Worm (Caenorhabditis elegans) whole organism, L4 larva: ENCODE results near the gene C26E1.2.

Experiments
- F10B5.3 ChIP-seq: sonication (generic microtip); optimal IDR thresholded peaks from 2 replicates; lab custom pipeline; 2016; ENCODE audit warnings: mild to moderate bottlenecking, missing genetic modification characterization, missing compliant biosample characterization
- F26F4.8 ChIP-seq: fragments of 200-800 bp; sonication (Bioruptor generic); conservative IDR thresholded peaks from 2 replicates; pipeline ENCODE4 v1.3.6; 2022; ENCODE audit warnings: missing genetic modification characterization, missing compliant biosample characterization
- F44E2.7 ChIP-seq: fragments of 200-800 bp; sonication (Bioruptor generic); IDR thresholded peaks from 2 replicates; pipeline ENCODE4 v2.1.2; 2022; ENCODE audit warnings: missing genetic modification characterization, missing compliant biosample characterization
- R02D3.7 ChIP-seq: fragments of 150-350 bp; sonication (generic microtip); optimal IDR thresholded peaks from 3 replicates; lab custom pipeline; 2014; ENCODE audit warnings: missing biosample characterization, missing genetic modification characterization
- Y48G9A.11 ChIP-seq: fragments of 200-800 bp; sonication (Bioruptor generic); IDR thresholded peaks from 2 replicates; pipeline ENCODE4 v1.3.6; 2022; ENCODE audit warnings: missing genetic modification reagents, missing genetic modification characterization, missing compliant biosample characterization
- arid-1 ChIP-seq: fragments of 200-800 bp; sonication (Bioruptor generic); conservative IDR thresholded peaks from 2 replicates; pipeline ENCODE4 v1.3.6; 2022; ENCODE audit warnings: missing genetic modification reagents, missing genetic modification characterization, missing compliant biosample characterization
- ceh-20 ChIP-seq: fragments of 200-800 bp; sonication (Bioruptor generic); IDR thresholded peaks from 2 replicates; pipeline ENCODE4 v1.3.6; 2022; ENCODE audit warnings: missing genetic modification reagents, missing genetic modification characterization, missing compliant biosample characterization
- ceh-44 ChIP-seq: fragments of 200-800 bp; sonication (Bioruptor generic); IDR thresholded peaks from 2 replicates; pipeline ENCODE4 v1.3.6; 2022; ENCODE audit warnings: missing genetic modification reagents, missing genetic modification characterization, missing compliant biosample characterization
- cey-2 ChIP-seq: sonication (generic microtip); optimal IDR thresholded peaks from 3 replicates; lab custom pipeline; 2017; ENCODE audit warnings: missing genetic modification characterization, mild to moderate bottlenecking, missing compliant biosample characterization, antibody characterized with exemption, borderline replicate concordance; ENCODE audit not compliant: insufficient read depth
- daf-12 ChIP-seq: fragments of 150-350 bp; optimal IDR thresholded peaks from 2 replicates; lab custom pipeline; 2014; ENCODE audit warnings: missing biosample characterization, missing genetic modification reagents, missing genetic modification characterization
- daf-16 ChIP-seq, 3 experiments: sonication (generic microtip); optimal IDR thresholded peaks; 2 replicates each; lab custom pipeline; 2016 to 2017; ENCODE audit warnings: missing genetic modification characterization in 3 of 3, missing genetic modification reagents in 3 of 3, mild to moderate bottlenecking in 2 of 3, missing compliant biosample characterization in 2 of 3, missing biosample characterization in 1 of 3, moderate library complexity in 1 of 3
- daf-19 ChIP-seq: fragments of 200-800 bp; sonication (Bioruptor generic); conservative IDR thresholded peaks from 2 replicates; pipeline ENCODE4 v1.3.6; 2022; ENCODE audit warnings: missing genetic modification characterization, missing compliant biosample characterization
- daf-8 ChIP-seq: fragments of 200-800 bp; sonication (Bioruptor generic); IDR thresholded peaks from 2 replicates; pipeline ENCODE4 v1.3.6; 2022; ENCODE audit warnings: missing genetic modification characterization, missing compliant biosample characterization
- dmd-6 ChIP-seq: fragments of 200-800 bp; sonication (Bioruptor generic); IDR thresholded peaks from 2 replicates; pipeline ENCODE4 v1.3.6; 2022; ENCODE audit warnings: missing genetic modification reagents, missing genetic modification characterization, missing compliant biosample characterization
- dve-1 ChIP-seq: sonication (generic microtip); optimal IDR thresholded peaks from 2 replicates; lab custom pipeline; 2017; ENCODE audit warnings: antibody characterized with exemption, mild to moderate bottlenecking, missing genetic modification characterization, missing compliant biosample characterization; ENCODE audit not compliant: insufficient read depth
- egl-27 ChIP-seq: sonication (generic microtip); optimal IDR thresholded peaks from 3 replicates; lab custom pipeline; 2017; ENCODE audit warnings: missing biosample characterization, missing genetic modification reagents, missing genetic modification characterization
- egl-43 ChIP-seq: fragments of 200-800 bp; sonication (Bioruptor generic); IDR thresholded peaks from 2 replicates; pipeline ENCODE4 v1.3.6; 2022; ENCODE audit warnings: missing genetic modification reagents, missing genetic modification characterization, missing compliant biosample characterization
- fos-1 ChIP-seq: fragments of 150-350 bp; optimal IDR thresholded peaks from 2 replicates; lab custom pipeline; 2014; ENCODE audit warnings: missing biosample characterization, missing genetic modification characterization
- gei-8 ChIP-seq: fragments of 200-800 bp; sonication (Bioruptor generic); optimal IDR thresholded peaks from 2 replicates; lab custom pipeline; 2018; ENCODE audit warnings: mild to moderate bottlenecking, missing genetic modification characterization, missing compliant biosample characterization
- hif-1 ChIP-seq, 2 experiments: sonication (generic microtip); optimal IDR thresholded peaks; 2 replicates each; lab custom pipeline; 2016 to 2017; ENCODE audit warnings: missing compliant biosample characterization in 2 of 2, missing genetic modification characterization in 2 of 2, missing genetic modification reagents in 2 of 2, missing genotype in 2 of 2, mild to moderate bottlenecking in 1 of 2
- hlh-30 ChIP-seq: sonication (generic microtip); optimal IDR thresholded peaks from 2 replicates; lab custom pipeline; 2017; ENCODE audit warnings: antibody characterized with exemption, mild to moderate bottlenecking, missing genetic modification characterization, missing compliant biosample characterization; ENCODE audit not compliant: insufficient read depth
- hmg-1.1 ChIP-seq: fragments of 200-800 bp; sonication (Bioruptor generic); IDR thresholded peaks from 2 replicates; pipeline ENCODE4 v1.3.6; 2022; ENCODE audit warnings: missing genetic modification reagents, missing genetic modification characterization, missing compliant biosample characterization
- lin-38 ChIP-seq: fragments of 200-800 bp; sonication (Bioruptor generic); IDR thresholded peaks from 2 replicates; pipeline ENCODE4 v1.3.6; 2022; ENCODE audit warnings: missing genetic modification reagents, missing genetic modification characterization, missing compliant biosample characterization
- lir-3 ChIP-seq: sonication (generic microtip); optimal IDR thresholded peaks from 2 replicates; lab custom pipeline; 2016; ENCODE audit warnings: mild to moderate bottlenecking, missing genetic modification characterization, missing compliant biosample characterization
- mdl-1 ChIP-seq, 2 experiments: fragments of 150-350 bp in 1 of 2; sonication (generic microtip) in 1 of 2; optimal IDR thresholded peaks; 2 replicates each; lab custom pipeline; 2014 to 2017; ENCODE audit warnings: missing biosample characterization in 2 of 2, missing genetic modification characterization in 2 of 2
- mdt-29 ChIP-seq: fragments of 200-800 bp; sonication (Bioruptor generic); IDR thresholded peaks from 2 replicates; pipeline ENCODE4 v1.3.6; 2022; ENCODE audit warnings: missing genetic modification reagents, missing genetic modification characterization, missing compliant biosample characterization
- mep-1 ChIP-seq: fragments of 150-350 bp; sonication (generic microtip); optimal IDR thresholded peaks from 3 replicates; lab custom pipeline; 2014; ENCODE audit warnings: missing biosample characterization, missing genetic modification characterization
- mxl-3 ChIP-seq: fragments of 200-800 bp; sonication (Bioruptor generic); optimal IDR thresholded peaks from 2 replicates; lab custom pipeline; 2018; ENCODE audit warnings: mild to moderate bottlenecking, missing genetic modification characterization, missing compliant biosample characterization
- nhr-102 ChIP-seq: sonication (generic microtip); optimal IDR thresholded peaks from 2 replicates; lab custom pipeline; 2016; ENCODE audit warnings: mild to moderate bottlenecking, missing genetic modification characterization, moderate library complexity, missing compliant biosample characterization
- nhr-11 ChIP-seq: fragments of 150-350 bp; optimal IDR thresholded peaks from 2 replicates; lab custom pipeline; 2014; ENCODE audit warnings: missing biosample characterization, missing genetic modification characterization
- nhr-237 ChIP-seq: sonication (generic microtip); optimal IDR thresholded peaks from 2 replicates; lab custom pipeline; 2017; ENCODE audit warnings: missing biosample characterization, missing genetic modification characterization
- nhr-25 ChIP-seq: sonication (generic microtip); optimal IDR thresholded peaks from 2 replicates; lab custom pipeline; 2017; ENCODE audit warnings: missing genetic modification characterization, mild to moderate bottlenecking, missing compliant biosample characterization, antibody characterized with exemption, moderate library complexity, borderline replicate concordance; ENCODE audit not compliant: insufficient read depth
- nhr-28 ChIP-seq: fragments of 150-350 bp; optimal IDR thresholded peaks from 2 replicates; lab custom pipeline; 2014; ENCODE audit warnings: missing biosample characterization, missing genetic modification characterization
- nhr-41 ChIP-seq: fragments of 200-800 bp; sonication (Bioruptor generic); IDR thresholded peaks from 2 replicates; pipeline ENCODE4 v1.3.6; 2022; ENCODE audit warnings: missing genetic modification reagents, missing genetic modification characterization, missing compliant biosample characterization
- nhr-48 ChIP-seq: sonication (generic microtip); optimal IDR thresholded peaks from 2 replicates; lab custom pipeline; 2016; ENCODE audit warnings: mild to moderate bottlenecking, missing genetic modification characterization, missing compliant biosample characterization
- nhr-6 ChIP-seq: fragments of 150-350 bp; optimal IDR thresholded peaks from 2 replicates; lab custom pipeline; 2014; ENCODE audit warnings: missing biosample characterization, missing genetic modification characterization
- nhr-76 ChIP-seq: fragments of 150-350 bp; optimal IDR thresholded peaks from 2 replicates; lab custom pipeline; 2014; ENCODE audit warnings: missing biosample characterization, missing genetic modification characterization
- pha-4 ChIP-seq, 2 experiments: fragments of 150-350 bp in 1 of 2; fragments of 200-800 bp in 1 of 2; sonication (Bioruptor generic) in 1 of 2; IDR thresholded peaks in 1 of 2; optimal IDR thresholded peaks in 1 of 2; 2 replicates each; pipeline versions ENCODE4 v1.3.6 to Lab custom; 2014 to 2022; ENCODE audit warnings: missing genetic modification characterization in 2 of 2, missing genetic modification reagents in 2 of 2, missing biosample characterization in 1 of 2, missing compliant biosample characterization in 1 of 2
- pqm-1 ChIP-seq: sonication (generic microtip); optimal IDR thresholded peaks from 2 replicates; lab custom pipeline; 2017; ENCODE audit warnings: missing biosample characterization, missing genetic modification characterization
- skn-1 ChIP-seq: fragments of 150-350 bp; optimal IDR thresholded peaks from 2 replicates; lab custom pipeline; 2014; ENCODE audit warnings: missing biosample characterization, missing genetic modification characterization
- snpc-1.2 ChIP-seq: fragments of 200-800 bp; sonication (Bioruptor generic); IDR thresholded peaks from 2 replicates; pipeline ENCODE4 v1.3.6; 2022; ENCODE audit warnings: missing genetic modification reagents, missing genetic modification characterization, missing compliant biosample characterization
- tag-97 ChIP-seq: fragments of 200-800 bp; sonication (Bioruptor generic); IDR thresholded peaks from 2 replicates; pipeline ENCODE4 v1.3.6; 2022; ENCODE audit warnings: missing genetic modification characterization, missing compliant biosample characterization
- vab-7 ChIP-seq: fragments of 200-800 bp; sonication (Bioruptor generic); IDR thresholded peaks from 2 replicates; pipeline ENCODE4 v1.3.6; 2022; ENCODE audit warnings: missing genetic modification reagents, missing genetic modification characterization, missing compliant biosample characterization
- zfp-2 ChIP-seq: sonication (generic microtip); optimal IDR thresholded peaks from 2 replicates; lab custom pipeline; 2016; ENCODE audit warnings: mild to moderate bottlenecking, missing genetic modification characterization, missing compliant biosample characterization
- zip-11 ChIP-seq: fragments of 200-800 bp; sonication (Bioruptor generic); IDR thresholded peaks from 2 replicates; pipeline ENCODE4 v1.3.6; 2022; ENCODE audit warnings: missing genetic modification characterization, missing compliant biosample characterization
- ztf-7 ChIP-seq: fragments of 150-350 bp; optimal IDR thresholded peaks from 2 replicates; lab custom pipeline; 2014; ENCODE audit warnings: missing biosample characterization, missing genetic modification characterization

Gene C26E1.2

DNA sequence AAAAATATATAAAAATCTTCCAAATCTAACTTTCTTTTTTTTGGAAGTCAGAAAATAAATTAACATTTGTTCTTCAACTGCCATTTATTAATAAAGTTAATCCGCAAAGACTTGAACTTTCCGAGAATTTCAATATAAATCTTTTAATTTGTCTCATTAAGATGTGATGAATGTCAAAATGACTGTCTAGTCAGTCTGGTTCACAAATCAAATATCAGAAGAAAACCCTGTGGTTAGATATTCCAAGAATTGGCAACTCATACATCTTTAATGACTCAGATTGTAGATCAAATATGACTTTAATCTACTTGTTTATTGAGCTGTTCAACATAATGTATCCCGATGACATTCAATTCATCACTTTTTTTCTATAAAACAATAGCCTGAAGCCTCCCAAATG, 39.3 kb upstream of the C26E1.2 start:
- TF ChIP-seq lir-3 (tag; lab: Kevin White, UChicago): no peak

DNA sequence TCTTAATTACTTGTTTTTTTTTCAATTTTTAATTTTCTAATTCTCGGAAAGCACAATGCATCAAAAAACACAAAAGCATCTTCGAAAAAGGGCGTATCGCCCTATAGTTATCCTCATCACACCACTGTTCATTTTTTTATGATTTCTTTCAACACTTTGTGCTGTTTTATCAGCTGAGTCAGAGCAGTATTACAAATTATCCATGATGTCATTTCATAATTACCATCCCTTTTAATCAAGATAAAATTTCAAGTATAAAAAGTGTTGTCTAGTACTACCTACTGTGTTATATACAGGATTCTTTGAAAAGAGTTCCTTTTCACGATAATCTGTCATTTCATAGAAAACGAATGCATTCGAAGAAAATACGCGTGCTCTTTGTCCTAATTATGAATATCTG, 38.3 kb upstream of the C26E1.2 start:
- no peak for TF ChIP-seq tag-97
- TF ChIP-seq ceh-20 (GFP tag; lab: Robert Waterston, UW): no peak
- TF ChIP-seq mdl-1 (tag; optimal IDR thresholded peaks at IDR 0.05; lab: Kevin White, UChicago): no peak
- no peak for TF ChIP-seq pha-4 (GFP tag; IDR thresholded peaks at IDR 0.05; lab: Robert Waterston, UW)
- TF ChIP-seq pha-4 (tag; optimal IDR thresholded peaks at IDR 0.05; lab: Kevin White, UChicago): no peak
- no peak for TF ChIP-seq snpc-1.2 (GFP tag; lab: Robert Waterston, UW)
- TF ChIP-seq dmd-6 (GFP tag; lab: Robert Waterston, UW): peak; percentile 53; the same call in 1 of the 2 replicates
- TF ChIP-seq pqm-1 (tag; lab: Kevin White, UChicago): peak; percentile 49
- TF ChIP-seq nhr-25 (tag; lab: Kevin White, UChicago): no peak
- no peak for TF ChIP-seq mep-1 (tag; lab: Kevin White, UChicago)

- no peak for TF ChIP-seq daf-12 (tag; lab: Kevin White, UChicago)
- no peak for TF ChIP-seq nhr-11 (tag; lab: Kevin White, UChicago)
- no peak for TF ChIP-seq daf-16 (GFP tag; optimal IDR thresholded peaks at IDR 0.05; lab: Kevin White, UChicago)
- TF ChIP-seq daf-16 (tag; optimal IDR thresholded peaks at IDR 0.05; lab: Kevin White, UChicago): peak; percentile 48
- no peak for TF ChIP-seq zip-11 (GFP tag; lab: Robert Waterston, UW)
- TF ChIP-seq nhr-102 (tag; lab: Kevin White, UChicago): peak; percentile 38
- TF ChIP-seq F26F4.8 (GFP tag; lab: Robert Waterston, UW): no peak
- no peak for TF ChIP-seq R02D3.7
- TF ChIP-seq mdt-29 (GFP tag; lab: Robert Waterston, UW): no peak
- no peak for TF ChIP-seq mxl-3 (GFP tag; lab: Kevin White, UChicago)
- no peak for TF ChIP-seq hmg-1.1 (GFP tag; lab: Robert Waterston, UW)
- no peak for TF ChIP-seq egl-43 (GFP tag; lab: Robert Waterston, UW)
- TF ChIP-seq cey-2 (tag; lab: Kevin White, UChicago): no peak
- peak; percentile 39 for TF ChIP-seq nhr-6 (tag; lab: Kevin White, UChicago)
- no peak for TF ChIP-seq fos-1 (tag; lab: Kevin White, UChicago)
- TF ChIP-seq nhr-28 (tag; lab: Kevin White, UChicago): peak; percentile 95
- TF ChIP-seq arid-1 (GFP tag; lab: Robert Waterston, UW): no peak
- TF ChIP-seq nhr-41 (GFP tag; lab: Robert Waterston, UW): no peak
- no peak for TF ChIP-seq ceh-44 (GFP tag; lab: Robert Waterston, UW)
- no peak for TF ChIP-seq F44E2.7
- no peak for TF ChIP-seq snpc-1.2 (GFP tag; lab: Robert Waterston, UW)
- TF ChIP-seq lin-38: no peak
- TF ChIP-seq F10B5.3 (tag; lab: Kevin White, UChicago): no peak
- TF ChIP-seq ztf-7: no peak
- TF ChIP-seq Y48G9A.11 (GFP tag; lab: Robert Waterston, UW): no peak
- no peak for TF ChIP-seq daf-8 (GFP tag; lab: Robert Waterston, UW)
- TF ChIP-seq gei-8: no peak
- TF ChIP-seq egl-27 (tag; lab: Kevin White, UChicago): no peak
- no peak for TF ChIP-seq vab-7
- no peak for TF ChIP-seq nhr-76 (tag; lab: Kevin White, UChicago)
- no peak for TF ChIP-seq zfp-2 (tag; lab: Kevin White, UChicago)
- peak; percentile 54 for TF ChIP-seq dve-1 (tag; lab: Kevin White, UChicago)
- no peak for TF ChIP-seq hlh-30 (tag; lab: Kevin White, UChicago)
- no peak for TF ChIP-seq skn-1
- TF ChIP-seq nhr-48 (tag; lab: Kevin White, UChicago): no peak
- no peak for TF ChIP-seq daf-19 (GFP tag; lab: Robert Waterston, UW)
- no peak for TF ChIP-seq hif-1 (tag; optimal IDR thresholded peaks at IDR 0.05; lab: Kevin White, UChicago)
- no peak for TF ChIP-seq nhr-237 (tag; lab: Kevin White, UChicago)
- no peak for TF ChIP-seq lir-3 (tag; lab: Kevin White, UChicago)
Measured at ce11 chrV:13268032-13268431, 36.9 kb upstream of the C26E1.2 start.
